Fruit fly (Drosophila melanogaster): Measurements from ENCODE around the gene Dyro.

Gene Dyro

dm6 chr3L:11260275-11260734 lies 35.4 kb downstream of the Dyro start (continued):
- TF ChIP-seq CG43689 (GFP tag; IDR thresholded peaks at IDR 0.05) (no peak; the same call in 1 of the 2 replicates), trh (GFP tag; optimal IDR thresholded peaks at IDR 0.05) (peak; percentile 39), ash1 (GFP tag; optimal IDR thresholded peaks at IDR 0.05) (no peak), Sox102F (GFP tag; optimal IDR thresholded peaks at IDR 0.05) (peak; percentile 77), CG1647 (GFP tag; optimal IDR thresholded peaks at IDR 0.05) (peak; percentile 49), Usf (GFP tag; optimal IDR thresholded peaks at IDR 0.05) (peak; percentile 57), zfh1 (GFP tag; IDR thresholded peaks at IDR 0.05) (peak; percentile 76), jing (GFP tag; optimal IDR thresholded peaks at IDR 0.05) (peak; percentile 32), CG12219 (GFP tag; optimal IDR thresholded peaks at IDR 0.05) (peak; percentile 75), btn (GFP tag; optimal IDR thresholded peaks at IDR 0.05) (no peak), CG9932 (GFP tag; IDR thresholded peaks at IDR 0.05) (peak; percentile 73), maf-S (GFP tag; optimal IDR thresholded peaks at IDR 0.05) (peak; percentile 53), CG7745 (tag; optimal IDR thresholded peaks at IDR 0.05) (no peak), Eip74EF (GFP tag; optimal IDR thresholded peaks at IDR 0.05) (peak in 1 of 2 experiments; percentile 26), CG18262 (tag; optimal IDR thresholded peaks at IDR 0.05) (peak; percentile 82), CG6854 (GFP tag; optimal IDR thresholded peaks at IDR 0.05) (peak; percentile 72), Hr78 (GFP tag; optimal IDR thresholded peaks at IDR 0.05) (peak in 1 of 2 experiments; percentile 52), en (GFP tag; optimal IDR thresholded peaks at IDR 0.05) (no peak), CG4360 (GFP tag; IDR thresholded peaks at IDR 0.05) (0 out of 2 replicates have a peak, but pooled peaks have one; percentile 11), tup (GFP tag; optimal IDR thresholded peaks at IDR 0.05) (peak; percentile 47), Neu2 (GFP tag; optimal IDR thresholded peaks at IDR 0.05; ENCODE audit: borderline replicate concordance) (no peak), CG3281 (GFP tag; optimal IDR thresholded peaks at IDR 0.05) (peak; percentile 72), Ptx1 (GFP tag; IDR thresholded peaks at IDR 0.05) (peak; percentile 74), CG4854 (GFP tag; optimal IDR thresholded peaks at IDR 0.05) (peak; percentile 59), Lim3 (GFP tag; IDR thresholded peaks at IDR 0.05) (0 out of 2 replicates have a peak, but pooled peaks have one; percentile 10), HLHmδ (GFP tag; optimal IDR thresholded peaks at IDR 0.05) (peak; percentile 8), CG9215 (GFP tag; IDR thresholded peaks at IDR 0.05) (peak; percentile 70), trem (tag; optimal IDR thresholded peaks at IDR 0.05) (peak; percentile 57), CG34376 (GFP tag; optimal IDR thresholded peaks at IDR 0.05) (peak; percentile 63), nau (GFP tag; optimal IDR thresholded peaks at IDR 0.05) (peak; percentile 70), CG17186 (GFP tag; optimal IDR thresholded peaks at IDR 0.05) (no peak), CG11723 (GFP tag; optimal IDR thresholded peaks at IDR 0.05) (peak; percentile 40), tx (GFP tag; optimal IDR thresholded peaks at IDR 0.05) (peak; percentile 52), CG2120 (GFP tag; optimal IDR thresholded peaks at IDR 0.05) (peak; percentile 91), CG16815 (GFP tag; optimal IDR thresholded peaks at IDR 0.05) (peak; percentile 73), CG10431 (GFP tag; optimal IDR thresholded peaks at IDR 0.05) (no peak), Sin3A (optimal IDR thresholded peaks at IDR 0.05) (no peak), dysf (GFP tag; IDR thresholded peaks at IDR 0.05) (peak; percentile 86), CG11085 (GFP tag; IDR thresholded peaks at IDR 0.05) (peak; percentile 49; the same call in 1 of the 2 replicates), al (GFP tag; IDR thresholded peaks at IDR 0.05) (peak; percentile 68), Hr51 (GFP tag; optimal IDR thresholded peaks at IDR 0.05) (peak; percentile 68 to 86), Oli (tag; optimal IDR thresholded peaks at IDR 0.05) (peak; percentile 85), CG9727 (GFP tag; optimal IDR thresholded peaks at IDR 0.05) (peak; percentile 84), CG15269 (tag; optimal IDR thresholded peaks at IDR 0.05) (peak; percentile 88), CG10321 (GFP tag; IDR thresholded peaks at IDR 0.05) (peak; percentile 39; the same call in 1 of the 2 replicates), CG13287 (GFP tag; IDR thresholded peaks at IDR 0.05; ENCODE audit: partially characterized antibody) (no peak; the same call in 1 of the 2 replicates), Hr39 (optimal IDR thresholded peaks at IDR 0.05) (no peak), CG2129 (GFP tag; IDR thresholded peaks at IDR 0.05; ENCODE audit: partially characterized antibody) (no peak), sc (optimal IDR thresholded peaks at IDR 0.05) (no peak), sc (GFP tag; optimal IDR thresholded peaks at IDR 0.05) (peak; percentile 65)

Data from whole organism, embryonic.